Fruit fly (Drosophila melanogaster) whole organism, embryonic: ENCODE measurements around the gene CG3184.

Source experiments
- ATbp ChIP-seq: fragments of 200-800 bp; sonication (Bioruptor generic); optimal IDR thresholded peaks from 2 replicates; lab custom pipeline; 2017; ENCODE audit warnings: missing biosample characterization, mild to moderate bottlenecking, missing genetic modification characterization, missing genetic modification reagents
- Atf-2 ChIP-seq: fragments of 200-800 bp; sonication (Bioruptor generic); optimal IDR thresholded peaks from 2 replicates; lab custom pipeline; 2016; ENCODE audit warnings: missing biosample characterization, missing genetic modification characterization
- B-H2 ChIP-seq: fragments of 200-800 bp; sonication (Bioruptor generic); optimal IDR thresholded peaks from 2 replicates; lab custom pipeline; 2018; ENCODE audit warnings: missing biosample characterization, mild to moderate bottlenecking, missing genetic modification characterization
- BEAF-32 ChIP-seq: fragments of 200-800 bp; sonication (Bioruptor generic); optimal IDR thresholded peaks from 3 replicates; lab custom pipeline; 2017; ENCODE audit warnings: missing biosample characterization, missing genetic modification characterization, mild to moderate bottlenecking, moderate library complexity, missing genetic modification reagents
- CG11696 ChIP-seq: fragments of 200-800 bp; sonication (Bioruptor generic); IDR thresholded peaks from 2 replicates; pipeline ENCODE4 v1.3.6; 2022; ENCODE audit warnings: missing biosample characterization, missing genetic modification characterization
- CG13287 ChIP-seq: fragments of 200-800 bp; sonication (Bioruptor generic); IDR thresholded peaks from 2 replicates; pipeline ENCODE4 v1.3.6; 2022; ENCODE audit warnings: missing biosample characterization, missing genetic modification characterization; ENCODE audit not compliant: partially characterized antibody
- CG13296 ChIP-seq: fragments of 200-800 bp; sonication (Bioruptor generic); optimal IDR thresholded peaks from 3 replicates; lab custom pipeline; 2018; ENCODE audit warnings: missing biosample characterization, mild to moderate bottlenecking, missing genetic modification characterization
- CG13424 ChIP-seq: fragments of 200-800 bp; sonication (Bioruptor generic); optimal IDR thresholded peaks from 2 replicates; lab custom pipeline; 2019; ENCODE audit warnings: missing biosample characterization, mild to moderate bottlenecking, missing genetic modification characterization, moderate library complexity
- CG15073 ChIP-seq: fragments of 200-800 bp; sonication (Bioruptor generic); optimal IDR thresholded peaks from 2 replicates; lab custom pipeline; 2016; ENCODE audit warnings: missing biosample characterization, missing genetic modification characterization
- CG16863 ChIP-seq: fragments of 200-800 bp; sonication (Bioruptor generic); optimal IDR thresholded peaks from 3 replicates; lab custom pipeline; 2016; ENCODE audit warnings: missing biosample characterization, missing genetic modification characterization
- CG17186 ChIP-seq: fragments of 200-800 bp; sonication (Bioruptor generic); optimal IDR thresholded peaks from 3 replicates; lab custom pipeline; 2017; ENCODE audit warnings: missing biosample characterization, missing genetic modification reagents, missing genetic modification characterization
- CG17802 ChIP-seq: fragments of 200-800 bp; sonication (Bioruptor generic); optimal IDR thresholded peaks from 2 replicates; lab custom pipeline; 2018; ENCODE audit warnings: missing biosample characterization, mild to moderate bottlenecking, missing genetic modification characterization, moderate library complexity
- CG17912 ChIP-seq: fragments of 200-800 bp; sonication (Bioruptor generic); optimal IDR thresholded peaks from 2 replicates; lab custom pipeline; 2018; ENCODE audit warnings: missing biosample characterization, mild to moderate bottlenecking, missing genetic modification characterization
- CG30020 ChIP-seq: fragments of 200-800 bp; optimal IDR thresholded peaks from 2 replicates; lab custom pipeline; 2019; ENCODE audit warnings: missing biosample characterization, mild to moderate bottlenecking, missing genetic modification characterization, moderate library complexity
- CG33557 ChIP-seq: fragments of 200-800 bp; sonication (Bioruptor generic); optimal IDR thresholded peaks from 2 replicates; lab custom pipeline; 2019; ENCODE audit warnings: missing biosample characterization, mild to moderate bottlenecking, missing genetic modification characterization, moderate library complexity
- CG5245 ChIP-seq: fragments of 200-800 bp; sonication (Bioruptor generic); optimal IDR thresholded peaks from 3 replicates; lab custom pipeline; 2016; ENCODE audit warnings: missing biosample characterization, missing genetic modification characterization
- CG6854 ChIP-seq: fragments of 200-800 bp; sonication (Bioruptor generic); optimal IDR thresholded peaks from 3 replicates; lab custom pipeline; 2017; ENCODE audit warnings: missing biosample characterization, mild to moderate bottlenecking, missing genetic modification characterization
- CG9215 ChIP-seq: fragments of 200-800 bp; sonication (Bioruptor generic); IDR thresholded peaks from 2 replicates; pipeline ENCODE4 v1.3.6; 2022; ENCODE audit warnings: missing biosample characterization, missing genetic modification characterization
- CG9876 ChIP-seq: fragments of 200-800 bp; sonication (Bioruptor generic); optimal IDR thresholded peaks from 2 replicates; lab custom pipeline; 2016; ENCODE audit warnings: missing biosample characterization, missing genetic modification characterization
- CG9932 ChIP-seq: fragments of 200-800 bp; sonication (Bioruptor generic); IDR thresholded peaks from 2 replicates; pipeline ENCODE4 v1.3.6; 2022; ENCODE audit warnings: missing biosample characterization, missing genetic modification characterization
- Chrac-16 ChIP-seq: fragments of 200-800 bp; sonication (Bioruptor generic); optimal IDR thresholded peaks from 3 replicates; lab custom pipeline; 2016; ENCODE audit warnings: missing biosample characterization, missing genetic modification characterization
- D19B ChIP-seq: fragments of 200-800 bp; sonication (Bioruptor generic); optimal IDR thresholded peaks from 2 replicates; lab custom pipeline; 2017; ENCODE audit warnings: missing biosample characterization, mild to moderate bottlenecking, missing genetic modification characterization
- ERR ChIP-seq: fragments of 200-800 bp; sonication (Bioruptor generic); optimal IDR thresholded peaks from 2 replicates; lab custom pipeline; 2016; ENCODE audit warnings: missing biosample characterization, missing genetic modification characterization
- HLH3B ChIP-seq: fragments of 200-800 bp; sonication (Bioruptor generic); IDR thresholded peaks from 2 replicates; pipeline ENCODE4 v1.3.6; 2022; ENCODE audit warnings: missing biosample characterization, missing genetic modification characterization
- HmgD ChIP-seq: fragments of 200-800 bp; sonication (Bioruptor generic); optimal IDR thresholded peaks from 3 replicates; lab custom pipeline; 2016; ENCODE audit warnings: missing biosample characterization, missing genetic modification characterization
- Lim3 ChIP-seq: fragments of 200-800 bp; sonication (Bioruptor generic); IDR thresholded peaks from 2 replicates; pipeline ENCODE4 v1.3.6; 2022; ENCODE audit warnings: missing biosample characterization, missing genetic modification characterization
- Med ChIP-seq: fragments of 200-800 bp; sonication (Bioruptor generic); peaks from one replicate; lab custom pipeline; 2016; ENCODE audit warnings: missing biosample characterization, missing genetic modification characterization, mild to moderate bottlenecking, inconsistent platforms, moderate library complexity
- Opbp ChIP-seq: fragments of 200-800 bp; sonication (Bioruptor generic); IDR thresholded peaks from 3 replicates; pipeline ENCODE4 v1.3.6; 2022; ENCODE audit warnings: missing biosample characterization, missing genetic modification characterization; ENCODE audit not compliant: partially characterized antibody
- Sox100B ChIP-seq: fragments of 200-800 bp; sonication (Bioruptor generic); optimal IDR thresholded peaks from 3 replicates; lab custom pipeline; 2018; ENCODE audit warnings: missing biosample characterization, mild to moderate bottlenecking, missing genetic modification characterization
- Stat92E ChIP-seq, 3 experiments: fragments of >200 bp in 2 of 3; fragments of 200-800 bp in 1 of 3; sonication (Bioruptor generic) in 1 of 3; optimal IDR thresholded peaks; 2 replicates each; lab custom pipeline; 2017 to 2019; ENCODE audit warnings: missing biosample characterization in 3 of 3, missing genetic modification characterization in 3 of 3, mild to moderate bottlenecking in 1 of 3, moderate library complexity in 1 of 3
- Xbp1 ChIP-seq: fragments of 200-800 bp; sonication (Bioruptor generic); optimal IDR thresholded peaks from 3 replicates; lab custom pipeline; 2016; ENCODE audit warnings: missing biosample characterization, mild to moderate bottlenecking, missing genetic modification characterization
- bigmax ChIP-seq: fragments of 200-800 bp; sonication (Bioruptor generic); optimal IDR thresholded peaks from 2 replicates; lab custom pipeline; 2018; ENCODE audit warnings: missing biosample characterization, mild to moderate bottlenecking, missing genetic modification characterization
- btn ChIP-seq: fragments of 200-800 bp; sonication (Bioruptor generic); optimal IDR thresholded peaks from 2 replicates; lab custom pipeline; 2016; ENCODE audit warnings: missing biosample characterization, missing genetic modification characterization
- cg ChIP-seq: fragments of 200-800 bp; sonication (Bioruptor generic); optimal IDR thresholded peaks from 3 replicates; lab custom pipeline; 2019; ENCODE audit warnings: missing biosample characterization, mild to moderate bottlenecking, missing genetic modification characterization, moderate library complexity
- chm ChIP-seq: fragments of 200-800 bp; sonication (Bioruptor generic); IDR thresholded peaks from 2 replicates; pipeline ENCODE4 v1.3.6; 2022; ENCODE audit warnings: missing biosample characterization, missing genetic modification characterization
- eve ChIP-seq, 2 experiments: fragments of >200 bp; optimal IDR thresholded peaks; 2 replicates each; lab custom pipeline; 2017; ENCODE audit warnings: missing biosample characterization in 2 of 2, missing genetic modification characterization in 2 of 2
- fd3F ChIP-seq: fragments of 200-800 bp; sonication (Bioruptor generic); optimal IDR thresholded peaks from 2 replicates; lab custom pipeline; 2018; ENCODE audit warnings: missing biosample characterization, mild to moderate bottlenecking, missing genetic modification characterization, moderate library complexity
- fd64A ChIP-seq: fragments of 200-800 bp; sonication (Bioruptor generic); optimal IDR thresholded peaks from 3 replicates; lab custom pipeline; 2018; ENCODE audit warnings: missing biosample characterization, mild to moderate bottlenecking, missing genetic modification characterization
- maf-S ChIP-seq: fragments of 200-800 bp; sonication (Bioruptor generic); optimal IDR thresholded peaks from 2 replicates; lab custom pipeline; 2016; ENCODE audit warnings: missing biosample characterization, missing genetic modification characterization
- nerfin-1 ChIP-seq: fragments of 200-800 bp; sonication (Bioruptor generic); optimal IDR thresholded peaks from 3 replicates; lab custom pipeline; 2019; ENCODE audit warnings: missing biosample characterization, mild to moderate bottlenecking, missing genetic modification characterization, moderate library complexity
- pfk ChIP-seq: fragments of 200-800 bp; sonication (Bioruptor generic); optimal IDR thresholded peaks from 2 replicates; lab custom pipeline; 2018; ENCODE audit warnings: missing biosample characterization, mild to moderate bottlenecking, missing genetic modification characterization, moderate library complexity
- ro ChIP-seq: fragments of 200-800 bp; sonication (Bioruptor generic); IDR thresholded peaks from 2 replicates; pipeline ENCODE4 v1.3.6; 2022; ENCODE audit warnings: missing biosample characterization, missing genetic modification characterization
- sd ChIP-seq: fragments of 200-800 bp; sonication (Bioruptor generic); optimal IDR thresholded peaks from 3 replicates; lab custom pipeline; 2018; ENCODE audit warnings: missing biosample characterization, mild to moderate bottlenecking, missing genetic modification characterization, moderate library complexity
- slou ChIP-seq: fragments of 200-800 bp; sonication (Bioruptor generic); optimal IDR thresholded peaks from 3 replicates; lab custom pipeline; 2016; ENCODE audit warnings: missing biosample characterization, missing genetic modification characterization
- sr ChIP-seq: fragments of 200-800 bp; sonication (Bioruptor generic); IDR thresholded peaks from 3 replicates; pipeline ENCODE4 v1.3.6; 2022; ENCODE audit warnings: missing biosample characterization, missing genetic modification characterization
- tll ChIP-seq, 2 experiments: fragments of 200-800 bp in 1 of 2; fragments of >200 bp in 1 of 2; sonication (Bioruptor generic) in 1 of 2; optimal IDR thresholded peaks; 2 replicates each; lab custom pipeline; 2017 to 2019; ENCODE audit warnings: missing biosample characterization in 2 of 2, missing genetic modification characterization in 2 of 2, mild to moderate bottlenecking in 1 of 2, moderate library complexity in 1 of 2
- trem ChIP-seq: fragments of 200-800 bp; optimal IDR thresholded peaks from 3 replicates; lab custom pipeline; 2019; ENCODE audit warnings: missing biosample characterization, mild to moderate bottlenecking, missing genetic modification characterization, moderate library complexity
- tx ChIP-seq: fragments of 200-800 bp; sonication (Bioruptor generic); optimal IDR thresholded peaks from 2 replicates; lab custom pipeline; 2016; ENCODE audit warnings: missing biosample characterization, missing genetic modification characterization

Gene CG3184

dm6 chrX:6678635-6679501 is 9.7 kb downstream of the CG3184 start, which contains the start of gene ND-ASHI (continued):
- TF ChIP-seq btn (GFP tag; lab: Kevin White, UChicago), result peak; percentile 79
- peak; percentile 41 for TF ChIP-seq CG30020 (tag; lab: Kevin White, UChicago)
- peak; percentile 79 for TF ChIP-seq CG17186 (GFP tag; lab: Kevin White, UChicago)
- peak; percentile 95 for TF ChIP-seq HLH3B (GFP tag; lab: Robert Waterston, UW)
- peak; percentile 92 for TF ChIP-seq CG9215 (GFP tag; lab: Robert Waterston, UW)
- TF ChIP-seq Opbp (GFP tag; lab: Robert Waterston, UW), result no peak
- TF ChIP-seq ATbp (GFP tag; lab: Kevin White, UChicago), result peak; percentile 91
- TF ChIP-seq CG5245 (GFP tag; lab: Kevin White, UChicago), result peak; percentile 94
- TF ChIP-seq CG17802 (tag; lab: Kevin White, UChicago), result peak; percentile 74
- TF ChIP-seq Atf-2 (GFP tag; lab: Kevin White, UChicago), result peak; percentile 88
- peak; percentile 94 for TF ChIP-seq CG6854 (GFP tag; lab: Kevin White, UChicago)
- TF ChIP-seq Med (GFP tag; lab: Kevin White, UChicago), result peak; percentile 99
- TF ChIP-seq Lim3 (GFP tag; lab: Robert Waterston, UW), result peak; percentile 78
- no peak for TF ChIP-seq Stat92E (GFP tag; optimal IDR thresholded peaks at IDR 0.05; lab: Kevin White, UChicago)
- TF ChIP-seq CG9876 (GFP tag; lab: Kevin White, UChicago), result peak; percentile 66
- TF ChIP-seq ERR, result peak; percentile 93
- peak; percentile 55 for TF ChIP-seq HmgD (GFP tag; lab: Kevin White, UChicago)
- peak; percentile 98 for TF ChIP-seq B-H2
- TF ChIP-seq bigmax, result peak; percentile 57
- TF ChIP-seq fd3F (GFP tag; lab: Kevin White, UChicago), result peak; percentile 90
- peak; percentile 92 for TF ChIP-seq CG13424 (tag; lab: Kevin White, UChicago)
- TF ChIP-seq cg, result no peak
- no peak for TF ChIP-seq eve (GFP tag; optimal IDR thresholded peaks at IDR 0.05; lab: Kevin White, UChicago)
- no peak for TF ChIP-seq tll (GFP tag; optimal IDR thresholded peaks at IDR 0.05; lab: Kevin White, UChicago)
- TF ChIP-seq slou (GFP tag; lab: Kevin White, UChicago), result peak; percentile 87
- TF ChIP-seq D19B (GFP tag; lab: Kevin White, UChicago), result peak; percentile 91
- TF ChIP-seq chm, result peak; percentile 96
- peak; percentile 86 for TF ChIP-seq Sox100B
- peak; percentile 78 for TF ChIP-seq ro (GFP tag; lab: Robert Waterston, UW)
- peak; percentile 98 for TF ChIP-seq CG11696 (GFP tag; lab: Robert Waterston, UW)
- TF ChIP-seq Chrac-16 (GFP tag; lab: Kevin White, UChicago), result peak; percentile 94
- peak; percentile 69 for TF ChIP-seq CG17912 (GFP tag; lab: Kevin White, UChicago)
- peak; percentile 81 for TF ChIP-seq fd64A (GFP tag; lab: Kevin White, UChicago)
- TF ChIP-seq CG9932 (GFP tag; lab: Robert Waterston, UW), result peak; percentile 98
- TF ChIP-seq CG15073, result peak; percentile 73
- TF ChIP-seq trem (tag; lab: Kevin White, UChicago), result peak; percentile 70
- peak; percentile 81 for TF ChIP-seq CG33557 (GFP tag; lab: Kevin White, UChicago)
- peak; percentile 83 for TF ChIP-seq nerfin-1
- TF ChIP-seq maf-S (GFP tag; lab: Kevin White, UChicago), result peak; percentile 90
- TF ChIP-seq sr (GFP tag; lab: Robert Waterston, UW), result peak; percentile 90
- TF ChIP-seq CG13287 (GFP tag; lab: Robert Waterston, UW), result no peak; the same call in 1 of the 2 replicates
- TF ChIP-seq tx (GFP tag; lab: Kevin White, UChicago), result peak; percentile 84
- peak; percentile 94 for TF ChIP-seq Xbp1 (GFP tag; lab: Kevin White, UChicago)
- TF ChIP-seq CG16863, result peak; percentile 85
- TF ChIP-seq pfk (GFP tag; lab: Kevin White, UChicago), result no peak
- TF ChIP-seq BEAF-32 (GFP tag; lab: Kevin White, UChicago), result no peak
- peak; percentile 95 for TF ChIP-seq CG13296 (GFP tag; lab: Kevin White, UChicago)
- peak; percentile 86 for TF ChIP-seq sd (tag; lab: Kevin White, UChicago)
